Worm (Caenorhabditis elegans) whole organism, young adult: ENCODE measurements around the gene smrc-1.

Source experiments
- B0261.1 ChIP-seq: sonication (generic microtip); optimal IDR thresholded peaks from 2 replicates; lab custom pipeline; 2016; ENCODE audit warnings: mild to moderate bottlenecking, missing genetic modification characterization, moderate library complexity, missing compliant biosample characterization
- C06A6.2 ChIP-seq: fragments of 200-800 bp; sonication (Bioruptor generic); conservative IDR thresholded peaks from 2 replicates; pipeline ENCODE4 v1.3.6; 2022; ENCODE audit warnings: missing genetic modification characterization, missing compliant biosample characterization
- F10E7.11 ChIP-seq: sonication (generic microtip); optimal IDR thresholded peaks from 2 replicates; lab custom pipeline; 2017; ENCODE audit warnings: mild to moderate bottlenecking, missing genetic modification characterization, moderate library complexity, missing compliant biosample characterization
- F33H1.4 ChIP-seq: fragments of 200-800 bp; sonication (Bioruptor generic); IDR thresholded peaks from 2 replicates; pipeline ENCODE4 v1.3.6; 2022; ENCODE audit warnings: missing genetic modification reagents, missing genetic modification characterization, missing compliant biosample characterization
- F55B11.4 ChIP-seq: sonication (generic microtip); optimal IDR thresholded peaks from 2 replicates; lab custom pipeline; 2016; ENCODE audit warnings: missing compliant biosample characterization, missing genetic modification characterization, borderline replicate concordance; ENCODE audit not compliant: insufficient read depth
- K11D2.4 ChIP-seq: fragments of 200-800 bp; sonication (Bioruptor generic); IDR thresholded peaks from 2 replicates; pipeline ENCODE4 v1.3.6; 2022; ENCODE audit warnings: missing genetic modification reagents, missing genetic modification characterization, missing compliant biosample characterization
- Y67H2A.10 ChIP-seq: fragments of 200-800 bp; sonication (Bioruptor generic); conservative IDR thresholded peaks from 2 replicates; pipeline ENCODE4 v1.3.6; 2022; ENCODE audit warnings: missing genetic modification reagents, missing genetic modification characterization, missing compliant biosample characterization
- Y95B8A.8 ChIP-seq: fragments of 200-800 bp; sonication (Bioruptor generic); IDR thresholded peaks from 2 replicates; pipeline ENCODE4 v1.3.6; 2022; ENCODE audit warnings: missing genetic modification reagents, missing genetic modification characterization, missing compliant biosample characterization
- akir-1 ChIP-seq: fragments of 200-800 bp; sonication (Bioruptor generic); optimal IDR thresholded peaks from 2 replicates; lab custom pipeline; 2018; ENCODE audit warnings: mild to moderate bottlenecking, missing genetic modification characterization, moderate library complexity, missing compliant biosample characterization
- atf-7 ChIP-seq: sonication (generic microtip); optimal IDR thresholded peaks from 2 replicates; lab custom pipeline; 2017; ENCODE audit warnings: mild to moderate bottlenecking, missing genetic modification characterization, missing compliant biosample characterization
- athp-1 ChIP-seq: sonication (generic microtip); optimal IDR thresholded peaks from 2 replicates; lab custom pipeline; 2017; ENCODE audit warnings: mild to moderate bottlenecking, missing genetic modification characterization, missing compliant biosample characterization
- attf-6 ChIP-seq: fragments of 200-800 bp; sonication (Bioruptor generic); IDR thresholded peaks from 2 replicates; pipeline ENCODE4 v1.3.6; 2022; ENCODE audit warnings: missing genetic modification reagents, missing genetic modification characterization, missing compliant biosample characterization
- cebp-2 ChIP-seq: fragments of 200-800 bp; sonication (Bioruptor generic); IDR thresholded peaks from 2 replicates; pipeline ENCODE4 v1.3.6; 2022; ENCODE audit warnings: missing genetic modification characterization, missing compliant biosample characterization
- ceh-40 ChIP-seq: fragments of 200-800 bp; sonication (Bioruptor generic); IDR thresholded peaks from 2 replicates; pipeline ENCODE4 v1.3.6; 2022; ENCODE audit warnings: missing genetic modification characterization, missing compliant biosample characterization
- chd-7 ChIP-seq: sonication (generic microtip); optimal IDR thresholded peaks from 2 replicates; lab custom pipeline; 2016; ENCODE audit warnings: mild to moderate bottlenecking, missing genetic modification characterization, moderate library complexity, missing compliant biosample characterization
- egrh-3 ChIP-seq: fragments of 200-800 bp; sonication (Bioruptor generic); IDR thresholded peaks from 2 replicates; pipeline ENCODE4 v1.3.6; 2022; ENCODE audit warnings: missing genetic modification reagents, missing genetic modification characterization, missing compliant biosample characterization
- ekl-4 ChIP-seq: fragments of 200-800 bp; sonication (Bioruptor generic); IDR thresholded peaks from 2 replicates; pipeline ENCODE4 v1.3.6; 2022; ENCODE audit warnings: missing genetic modification reagents, missing genetic modification characterization, missing compliant biosample characterization
- hlh-12 ChIP-seq: sonication (generic microtip); optimal IDR thresholded peaks from 2 replicates; lab custom pipeline; 2016; ENCODE audit warnings: missing genetic modification characterization, missing compliant biosample characterization
- hmg-1.2 ChIP-seq: fragments of 200-800 bp; sonication (Bioruptor generic); IDR thresholded peaks from 2 replicates; pipeline ENCODE4 v1.3.6; 2022; ENCODE audit warnings: missing genetic modification reagents, missing genetic modification characterization, missing compliant biosample characterization
- hsf-1 ChIP-seq: fragments of 200-800 bp; sonication (Bioruptor generic); IDR thresholded peaks from 2 replicates; pipeline ENCODE4 v1.3.6; 2022; ENCODE audit warnings: missing genetic modification reagents, missing genetic modification characterization, missing compliant biosample characterization
- lin-35 ChIP-seq, 3 experiments: fragments of 150-350 bp in 2 of 3; sonication (generic microtip) in 1 of 3; optimal IDR thresholded peaks; 2 replicates each; lab custom pipeline; 2014 to 2018; ENCODE audit warnings: missing biosample characterization in 3 of 3, missing genetic modification characterization in 3 of 3, missing genetic modification reagents in 3 of 3
- lir-1 ChIP-seq: fragments of 200-800 bp; sonication (Bioruptor generic); conservative IDR thresholded peaks from 2 replicates; pipeline ENCODE4 v1.3.6; 2022; ENCODE audit warnings: missing genetic modification reagents, missing genetic modification characterization, missing compliant biosample characterization
- madf-10 ChIP-seq: sonication (generic microtip); optimal IDR thresholded peaks from 2 replicates; lab custom pipeline; 2016; ENCODE audit warnings: mild to moderate bottlenecking, missing genetic modification characterization, missing compliant biosample characterization
- madf-8 ChIP-seq: fragments of 200-800 bp; sonication (Bioruptor generic); conservative IDR thresholded peaks from 2 replicates; pipeline ENCODE4 v1.3.6; 2022; ENCODE audit warnings: missing genetic modification reagents, missing genetic modification characterization, missing compliant biosample characterization
- mxl-1 ChIP-seq: sonication (generic microtip); optimal IDR thresholded peaks from 2 replicates; lab custom pipeline; 2016; ENCODE audit warnings: missing genetic modification characterization, missing compliant biosample characterization
- nfyb-1 ChIP-seq: fragments of 200-800 bp; sonication (Bioruptor generic); IDR thresholded peaks from 2 replicates; pipeline ENCODE4 v1.3.6; 2022; ENCODE audit warnings: missing genetic modification reagents, missing genetic modification characterization, missing compliant biosample characterization
- pbrm-1 ChIP-seq: fragments of 200-800 bp; sonication (Bioruptor generic); IDR thresholded peaks from 2 replicates; pipeline ENCODE4 v1.3.6; 2022; ENCODE audit warnings: missing genetic modification reagents, missing genetic modification characterization, missing compliant biosample characterization
- rec-8 ChIP-seq, 2 experiments: sonication (generic microtip); optimal IDR thresholded peaks; 2 replicates each; lab custom pipeline; 2016; ENCODE audit warnings: mild to moderate bottlenecking in 2 of 2, missing genetic modification characterization in 2 of 2, missing genetic modification reagents in 2 of 2, missing genotype in 2 of 2, missing biosample characterization in 1 of 2, missing compliant biosample characterization in 1 of 2, moderate library complexity in 1 of 2
- sea-2 ChIP-seq: fragments of 200-800 bp; sonication (Bioruptor generic); IDR thresholded peaks from 2 replicates; pipeline ENCODE4 v1.3.6; 2022; ENCODE audit warnings: missing genetic modification characterization, missing compliant biosample characterization
- sptf-2 ChIP-seq: fragments of 200-800 bp; sonication (Bioruptor generic); optimal IDR thresholded peaks from 2 replicates; lab custom pipeline; 2018; ENCODE audit warnings: mild to moderate bottlenecking, missing genetic modification characterization, missing compliant biosample characterization
- tbp1 ChIP-seq: fragments of 200-800 bp; sonication (Bioruptor generic); optimal IDR thresholded peaks from 2 replicates; lab custom pipeline; 2018; ENCODE audit warnings: mild to moderate bottlenecking, missing genetic modification characterization, missing compliant biosample characterization
- zfh-2 ChIP-seq: fragments of 200-800 bp; sonication (Bioruptor generic); conservative IDR thresholded peaks from 2 replicates; pipeline ENCODE4 v1.3.6; 2022; ENCODE audit warnings: missing genetic modification reagents, missing genetic modification characterization, missing compliant biosample characterization
- zim-3 ChIP-seq: sonication (generic microtip); optimal IDR thresholded peaks from 2 replicates; lab custom pipeline; 2017; ENCODE audit warnings: mild to moderate bottlenecking, missing genetic modification characterization, moderate library complexity, missing compliant biosample characterization
- ztf-22 ChIP-seq: fragments of 200-800 bp; sonication (Bioruptor generic); optimal IDR thresholded peaks from 2 replicates; lab custom pipeline; 2018; ENCODE audit warnings: mild to moderate bottlenecking, missing genetic modification characterization, moderate library complexity, missing compliant biosample characterization
- ztf-28 ChIP-seq: fragments of 200-800 bp; sonication (Bioruptor generic); IDR thresholded peaks from 2 replicates; pipeline ENCODE4 v1.3.6; 2022; ENCODE audit warnings: missing genetic modification reagents, missing genetic modification characterization, missing compliant biosample characterization

The smrc-1 gene

DNA sequence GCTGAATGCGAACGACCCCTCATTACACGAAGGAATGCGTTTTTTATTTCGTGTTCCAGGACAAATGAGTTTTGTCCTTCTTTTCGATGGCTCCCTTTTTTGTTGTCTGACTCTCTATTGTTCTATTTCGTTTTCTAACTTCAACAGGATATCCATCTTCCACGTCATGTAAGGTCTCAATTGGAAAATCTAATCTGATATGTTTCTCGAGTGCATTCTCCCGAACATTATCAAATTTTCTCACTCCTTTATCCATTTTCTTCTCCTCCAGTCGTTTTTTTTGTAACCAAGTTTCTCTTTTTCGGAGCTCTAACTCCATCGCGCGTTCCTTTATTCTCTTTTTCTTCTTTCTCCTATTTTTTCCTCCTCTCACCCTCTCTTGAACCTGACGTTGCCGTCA, 40.3 kb upstream of the smrc-1 start:
- TF ChIP-seq mxl-1 (tag; lab: Kevin White, UChicago) (no peak), lir-1 (GFP tag; lab: Robert Waterston, UW) (no peak), F33H1.4 (GFP tag; lab: Robert Waterston, UW) (no peak), madf-8 (GFP tag; lab: Robert Waterston, UW) (no peak), ztf-28 (GFP tag; lab: Robert Waterston, UW) (no peak), K11D2.4 (no peak), attf-6 (no peak), hlh-12 (no peak), ceh-40 (GFP tag; lab: Robert Waterston, UW) (no peak), cebp-2 (no peak), sea-2 (GFP tag; lab: Robert Waterston, UW) (no peak), Y95B8A.8 (GFP tag; lab: Robert Waterston, UW) (no peak), zim-3 (tag; lab: Kevin White, UChicago) (no peak), hsf-1 (GFP tag; lab: Robert Waterston, UW) (no peak), nfyb-1 (no peak), F55B11.4 (tag; lab: Kevin White, UChicago) (no peak), rec-8 (tag; optimal IDR thresholded peaks at IDR 0.05; lab: Kevin White, UChicago) (no peak)

DNA sequence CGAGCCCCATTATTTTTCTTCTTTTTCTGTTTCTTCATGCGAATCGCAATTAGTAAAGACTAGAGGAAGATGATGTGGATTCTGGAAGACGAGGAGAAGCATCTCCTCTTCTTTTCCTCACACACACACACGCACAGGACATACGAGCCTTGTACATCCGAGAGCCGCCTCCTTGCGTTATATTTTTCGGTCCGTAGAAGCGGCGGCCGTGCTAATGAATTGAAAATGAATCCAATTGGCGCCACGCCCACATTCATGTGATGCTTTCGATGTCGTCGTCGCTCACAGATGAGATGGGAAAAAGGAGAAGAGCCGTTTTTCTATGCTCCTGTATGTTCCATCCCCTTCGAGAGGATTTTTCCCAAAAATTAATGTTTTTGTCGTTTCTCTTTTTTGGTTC, 39.3 kb upstream of the smrc-1 start:
- no peak for TF ChIP-seq sptf-2 (GFP tag; lab: Kevin White, UChicago)
- 0 out of 2 replicates have a peak, but pooled peaks have one; percentile 19 for TF ChIP-seq zfh-2 (GFP tag; lab: Robert Waterston, UW)

DNA sequence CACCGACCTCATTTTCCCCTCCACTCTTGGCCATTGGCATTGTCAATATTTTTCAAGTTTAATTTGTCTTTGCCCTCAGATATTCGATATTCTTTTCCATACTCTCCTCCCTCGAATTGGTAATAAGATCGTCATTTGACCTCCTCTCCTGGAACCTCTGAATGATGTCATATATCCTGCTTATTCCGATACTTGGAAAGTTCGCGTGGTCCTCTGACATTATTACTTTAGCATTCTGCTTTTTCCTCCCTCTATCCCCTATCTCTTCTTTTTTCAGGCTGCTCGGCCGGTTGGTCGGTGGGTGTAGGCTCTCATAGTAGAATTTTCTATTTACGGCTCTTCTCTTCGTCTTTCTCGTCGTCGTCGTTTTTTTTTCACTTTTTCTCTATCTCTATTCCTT, 38.3 kb upstream of the smrc-1 start:
- TF ChIP-seq Y67H2A.10 (no peak), hmg-1.2 (no peak), B0261.1 (tag; lab: Kevin White, UChicago) (no peak), ztf-22 (GFP tag; lab: Kevin White, UChicago) (no peak), chd-7 (peak; percentile 29), egrh-3 (GFP tag; lab: Robert Waterston, UW) (no peak), mxl-1 (tag; lab: Kevin White, UChicago) (no peak), athp-1 (tag; lab: Kevin White, UChicago) (no peak), akir-1 (no peak), F10E7.11 (tag; lab: Kevin White, UChicago) (no peak), lin-35 (GFP tag; optimal IDR thresholded peaks at IDR 0.05; lab: Kevin White, UChicago) (no peak), ekl-4 (GFP tag; lab: Robert Waterston, UW) (no peak), atf-7 (peak; percentile 6)

DNA sequence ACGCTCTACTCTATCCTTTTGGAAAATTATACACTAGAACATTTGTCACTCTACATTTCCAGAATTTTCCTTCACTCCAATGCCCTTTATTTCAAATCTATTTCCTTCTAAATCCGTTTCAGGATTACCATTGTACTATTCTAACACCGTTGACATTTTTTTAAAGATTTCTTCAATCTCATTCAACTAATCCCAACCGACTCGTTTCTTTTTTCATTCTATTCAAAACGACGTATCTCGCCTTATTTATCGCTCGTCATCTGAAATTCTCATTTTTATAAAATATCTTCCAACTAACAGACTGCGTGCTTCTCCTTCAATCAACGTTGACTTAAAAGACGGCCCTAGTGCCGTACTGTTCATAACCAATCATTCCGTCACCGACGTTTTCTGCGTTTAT, 37.7 kb upstream of the smrc-1 start, which contains the start of gene akap-1:
akap-1 (plus strand) TSS at position 301 of the 400 bp plus-strand sequence.
- TF ChIP-seq madf-10 (tag; lab: Kevin White, UChicago) (no peak), tbp1 (GFP tag; lab: Kevin White, UChicago) (no peak), C06A6.2 (GFP tag; lab: Robert Waterston, UW) (no peak), pbrm-1 (GFP tag; lab: Robert Waterston, UW) (no peak)
